Fruit fly (Drosophila melanogaster) whole organism, embryonic: ENCODE results near the gene Fdh.

Experiments
- Atf-2 ChIP-seq: fragments of 200-800 bp; sonication (Bioruptor generic); optimal IDR thresholded peaks from 2 replicates; lab custom pipeline; 2016; ENCODE audit warnings: missing biosample characterization, missing genetic modification characterization
- Atf3 ChIP-seq: fragments of 200-800 bp; sonication (Bioruptor generic); optimal IDR thresholded peaks from 3 replicates; lab custom pipeline; 2016; ENCODE audit warnings: missing biosample characterization, missing genetic modification characterization
- CG11696 ChIP-seq: fragments of 200-800 bp; sonication (Bioruptor generic); IDR thresholded peaks from 2 replicates; pipeline ENCODE4 v1.3.6; 2022; ENCODE audit warnings: missing biosample characterization, missing genetic modification characterization
- CG12744 ChIP-seq: fragments of 200-800 bp; sonication (Bioruptor generic); optimal IDR thresholded peaks from 2 replicates; lab custom pipeline; 2016; ENCODE audit warnings: missing biosample characterization, missing genetic modification characterization
- CG13775 ChIP-seq: fragments of 200-800 bp; sonication (Bioruptor generic); optimal IDR thresholded peaks from 3 replicates; lab custom pipeline; 2017; ENCODE audit warnings: missing biosample characterization, mild to moderate bottlenecking, missing genetic modification characterization
- CG1529 ChIP-seq: fragments of 200-800 bp; sonication (Bioruptor generic); optimal IDR thresholded peaks from 3 replicates; lab custom pipeline; 2018; ENCODE audit warnings: missing biosample characterization, missing genetic modification characterization
- CG15696 ChIP-seq: fragments of 200-800 bp; sonication (Bioruptor generic); optimal IDR thresholded peaks from 2 replicates; lab custom pipeline; 2019; ENCODE audit warnings: missing biosample characterization, mild to moderate bottlenecking, missing genetic modification characterization, moderate library complexity
- CG17612 ChIP-seq: fragments of 200-800 bp; sonication (Bioruptor generic); IDR thresholded peaks from 2 replicates; pipeline ENCODE4 v1.3.6; 2022; ENCODE audit warnings: missing biosample characterization, missing genetic modification characterization
- CG18619 ChIP-seq: fragments of 200-800 bp; sonication (Bioruptor generic); optimal IDR thresholded peaks from 3 replicates; lab custom pipeline; 2017; ENCODE audit warnings: missing biosample characterization, mild to moderate bottlenecking, missing genetic modification characterization
- CG2712 ChIP-seq: fragments of 200-800 bp; optimal IDR thresholded peaks from 3 replicates; lab custom pipeline; 2019; ENCODE audit warnings: missing biosample characterization, mild to moderate bottlenecking, missing genetic modification characterization, moderate library complexity
- CG34376 ChIP-seq: fragments of 200-800 bp; sonication (Bioruptor generic); optimal IDR thresholded peaks from 2 replicates; lab custom pipeline; 2018; ENCODE audit warnings: missing biosample characterization, mild to moderate bottlenecking, missing genetic modification characterization
- CG3847 ChIP-seq: fragments of 200-800 bp; sonication (Bioruptor generic); IDR thresholded peaks from 2 replicates; pipeline ENCODE4 v1.3.6; 2022; ENCODE audit warnings: missing biosample characterization, missing genetic modification characterization
- CG42726 ChIP-seq: fragments of 200-800 bp; sonication (Bioruptor generic); IDR thresholded peaks from 2 replicates; pipeline ENCODE4 v1.3.6; 2022; ENCODE audit warnings: missing biosample characterization, missing genetic modification characterization; ENCODE audit not compliant: partially characterized antibody
- CG4617 ChIP-seq: fragments of 200-800 bp; sonication (Bioruptor generic); optimal IDR thresholded peaks from 3 replicates; lab custom pipeline; 2016; ENCODE audit warnings: missing biosample characterization, missing genetic modification characterization, borderline replicate concordance
- CG4707 ChIP-seq: fragments of 200-800 bp; sonication (Bioruptor generic); optimal IDR thresholded peaks from 2 replicates; lab custom pipeline; 2018; ENCODE audit warnings: missing biosample characterization, mild to moderate bottlenecking, missing genetic modification characterization, moderate library complexity
- CG4820 ChIP-seq: fragments of 200-800 bp; sonication (Bioruptor generic); optimal IDR thresholded peaks from 3 replicates; lab custom pipeline; 2016; ENCODE audit warnings: missing biosample characterization, missing genetic modification characterization
- CG5245 ChIP-seq: fragments of 200-800 bp; sonication (Bioruptor generic); optimal IDR thresholded peaks from 3 replicates; lab custom pipeline; 2016; ENCODE audit warnings: missing biosample characterization, missing genetic modification characterization
- CG6654 ChIP-seq: fragments of 200-800 bp; sonication (Bioruptor generic); optimal IDR thresholded peaks from 2 replicates; lab custom pipeline; 2017; ENCODE audit warnings: missing biosample characterization, mild to moderate bottlenecking, missing genetic modification characterization
- CHES-1-like ChIP-seq: fragments of 200-800 bp; sonication (Bioruptor generic); optimal IDR thresholded peaks from 2 replicates; lab custom pipeline; 2016; ENCODE audit warnings: missing biosample characterization, missing genetic modification characterization
- CTCF ChIP-seq: fragments of 200-800 bp; sonication (Bioruptor generic); optimal IDR thresholded peaks from 2 replicates; lab custom pipeline; 2017; ENCODE audit warnings: missing biosample characterization, mild to moderate bottlenecking, missing genetic modification characterization, moderate library complexity
- Dip2 ChIP-seq: fragments of 200-800 bp; sonication (Bioruptor generic); IDR thresholded peaks from 2 replicates; pipeline ENCODE4 v1.3.6; 2022; ENCODE audit warnings: missing biosample characterization, missing genetic modification characterization
- Doc3 ChIP-seq: fragments of 200-800 bp; sonication (Bioruptor generic); IDR thresholded peaks from 3 replicates; pipeline ENCODE4 v1.3.6; 2022; ENCODE audit warnings: missing biosample characterization, missing genetic modification characterization; ENCODE audit not compliant: partially characterized antibody
- Eip74EF ChIP-seq, 2 experiments: fragments of 200-800 bp in 1 of 2; fragments of >200 bp in 1 of 2; sonication (Bioruptor generic) in 1 of 2; optimal IDR thresholded peaks; 2 replicates each; lab custom pipeline; 2017 to 2019; ENCODE audit warnings: missing biosample characterization in 2 of 2, missing genetic modification characterization in 2 of 2, mild to moderate bottlenecking in 1 of 2, moderate library complexity in 1 of 2
- Gsc ChIP-seq: fragments of 200-800 bp; sonication (Bioruptor generic); IDR thresholded peaks from 2 replicates; pipeline ENCODE4 v1.3.6; 2022; ENCODE audit warnings: missing biosample characterization, missing genetic modification characterization
- Med ChIP-seq: fragments of 200-800 bp; sonication (Bioruptor generic); peaks from one replicate; lab custom pipeline; 2016; ENCODE audit warnings: missing biosample characterization, missing genetic modification characterization, mild to moderate bottlenecking, inconsistent platforms, moderate library complexity
- Mes4 ChIP-seq: fragments of 200-800 bp; sonication (Bioruptor generic); optimal IDR thresholded peaks from 2 replicates; lab custom pipeline; 2016; ENCODE audit warnings: missing biosample characterization, missing genetic modification characterization
- NC2α ChIP-seq: fragments of 200-800 bp; sonication (Bioruptor generic); optimal IDR thresholded peaks from 2 replicates; lab custom pipeline; 2016; ENCODE audit warnings: missing biosample characterization, missing genetic modification characterization
- Oli ChIP-seq: fragments of 200-800 bp; sonication (Bioruptor generic); optimal IDR thresholded peaks from 2 replicates; lab custom pipeline; 2018; ENCODE audit warnings: missing biosample characterization, mild to moderate bottlenecking, missing genetic modification characterization, moderate library complexity
- Side ChIP-seq: fragments of 200-800 bp; sonication (Bioruptor generic); optimal IDR thresholded peaks from 2 replicates; lab custom pipeline; 2016; ENCODE audit warnings: missing biosample characterization, missing genetic modification characterization
- Sin3A ChIP-seq: fragments of >200 bp; optimal IDR thresholded peaks from 2 replicates; lab custom pipeline; 2018
- Taf1 ChIP-seq: fragments of 200-800 bp; sonication (Bioruptor generic); IDR thresholded peaks from 2 replicates; pipeline ENCODE4 v1.3.6; 2022; ENCODE audit warnings: missing biosample characterization, missing genetic modification characterization
- Usf ChIP-seq: fragments of 200-800 bp; sonication (Bioruptor generic); optimal IDR thresholded peaks from 2 replicates; lab custom pipeline; 2017; ENCODE audit warnings: missing genotype, missing biosample characterization, missing genetic modification characterization
- aop ChIP-seq: fragments of 200-800 bp; sonication (Bioruptor generic); IDR thresholded peaks from 2 replicates; pipeline ENCODE4 v1.3.6; 2022; ENCODE audit warnings: missing biosample characterization, missing genetic modification characterization
- az2 ChIP-seq: fragments of 200-800 bp; sonication (Bioruptor generic); optimal IDR thresholded peaks from 3 replicates; lab custom pipeline; 2016; ENCODE audit warnings: missing biosample characterization, missing genetic modification characterization
- cato ChIP-seq: fragments of 200-800 bp; sonication (Bioruptor generic); optimal IDR thresholded peaks from 2 replicates; lab custom pipeline; 2016; ENCODE audit warnings: missing biosample characterization, missing genetic modification characterization, borderline replicate concordance
- fd3F ChIP-seq: fragments of 200-800 bp; sonication (Bioruptor generic); optimal IDR thresholded peaks from 2 replicates; lab custom pipeline; 2018; ENCODE audit warnings: missing biosample characterization, mild to moderate bottlenecking, missing genetic modification characterization, moderate library complexity
- fu2 ChIP-seq: fragments of 200-800 bp; sonication (Bioruptor generic); optimal IDR thresholded peaks from 2 replicates; lab custom pipeline; 2016; ENCODE audit warnings: missing biosample characterization, missing genetic modification characterization
- lab ChIP-seq: fragments of 200-800 bp; sonication (Bioruptor generic); optimal IDR thresholded peaks from 3 replicates; lab custom pipeline; 2017; ENCODE audit warnings: missing biosample characterization, missing genetic modification characterization, mild to moderate bottlenecking, moderate library complexity, missing genetic modification reagents
- mirr ChIP-seq: fragments of 200-800 bp; sonication (Bioruptor generic); optimal IDR thresholded peaks from 3 replicates; lab custom pipeline; 2018; ENCODE audit warnings: missing biosample characterization, mild to moderate bottlenecking, missing genetic modification characterization
- nau ChIP-seq: fragments of 200-800 bp; sonication (Bioruptor generic); optimal IDR thresholded peaks from 3 replicates; lab custom pipeline; 2017; ENCODE audit warnings: missing biosample characterization, mild to moderate bottlenecking, missing genetic modification characterization, missing genetic modification reagents
- org-1 ChIP-seq: fragments of 200-800 bp; sonication (Bioruptor generic); optimal IDR thresholded peaks from 2 replicates; lab custom pipeline; 2017; ENCODE audit warnings: missing biosample characterization, missing genetic modification characterization
- pan ChIP-seq, 4 experiments: fragments of >200 bp in 3 of 4; fragments of 200-800 bp in 1 of 4; sonication (Bioruptor generic) in 1 of 4; optimal IDR thresholded peaks in 3 of 4; IDR thresholded peaks in 1 of 4; 2 replicates each; pipeline versions ENCODE4 v1.3.6 to Lab custom; 2017 to 2022; ENCODE audit warnings: missing biosample characterization in 2 of 4, missing genetic modification characterization in 2 of 4, mixed read lengths in 1 of 4
- pros ChIP-seq: fragments of 200-800 bp; sonication (Bioruptor generic); optimal IDR thresholded peaks from 3 replicates; lab custom pipeline; 2019; ENCODE audit warnings: missing biosample characterization, mild to moderate bottlenecking, missing genetic modification characterization, moderate library complexity
- salm ChIP-seq: fragments of 200-800 bp; sonication (Bioruptor generic); optimal IDR thresholded peaks from 2 replicates; lab custom pipeline; 2018; ENCODE audit warnings: missing biosample characterization, mild to moderate bottlenecking, missing genetic modification characterization
- slp2 ChIP-seq: fragments of 200-800 bp; sonication (Bioruptor generic); optimal IDR thresholded peaks from 2 replicates; lab custom pipeline; 2016; ENCODE audit warnings: missing biosample characterization, missing genetic modification characterization
- sob ChIP-seq: fragments of 200-800 bp; sonication (Bioruptor generic); IDR thresholded peaks from 2 replicates; pipeline ENCODE4 v1.3.6; 2022; ENCODE audit warnings: missing biosample characterization, missing genetic modification characterization
- toy ChIP-seq: fragments of 200-800 bp; sonication (Bioruptor generic); IDR thresholded peaks from 2 replicates; pipeline ENCODE4 v1.3.6; 2022; ENCODE audit warnings: missing biosample characterization, missing genetic modification characterization
- ttk ChIP-seq: fragments of 200-800 bp; sonication (Bioruptor generic); IDR thresholded peaks from 2 replicates; pipeline ENCODE4 v2.1.2; 2022; ENCODE audit warnings: missing biosample characterization, missing genetic modification characterization
- vnd ChIP-seq: fragments of 200-800 bp; sonication (Bioruptor generic); IDR thresholded peaks from 3 replicates; pipeline ENCODE4 v1.3.6; 2022; ENCODE audit warnings: missing biosample characterization, missing genetic modification characterization; ENCODE audit not compliant: partially characterized antibody
- wek ChIP-seq: fragments of 200-800 bp; sonication (Bioruptor generic); optimal IDR thresholded peaks from 3 replicates; lab custom pipeline; 2018; ENCODE audit warnings: missing biosample characterization, mild to moderate bottlenecking, missing genetic modification characterization, moderate library complexity

The Fdh gene

dm6 chr3R:10850636-10851035, 21.5 kb downstream of the Fdh start (continued):
- no peak for TF ChIP-seq toy
- TF ChIP-seq pros: no peak
- no peak for TF ChIP-seq CG34376 (GFP tag; lab: Kevin White, UChicago)
- TF ChIP-seq slp2 (GFP tag; lab: Kevin White, UChicago): no peak
- no peak for TF ChIP-seq CG11696 (GFP tag; lab: Robert Waterston, UW)
- peak; percentile 77 for TF ChIP-seq Med (GFP tag; lab: Kevin White, UChicago)
- TF ChIP-seq aop (GFP tag; lab: Robert Waterston, UW): no peak
- no peak for TF ChIP-seq fu2 (GFP tag; lab: Kevin White, UChicago)
- TF ChIP-seq CG4820 (GFP tag; lab: Kevin White, UChicago): no peak
- no peak for TF ChIP-seq org-1 (GFP tag; lab: Kevin White, UChicago)
- no peak for TF ChIP-seq pan (optimal IDR thresholded peaks at IDR 0.05; lab: Kevin White, UChicago)
- no peak for TF ChIP-seq pan (GFP tag; optimal IDR thresholded peaks at IDR 0.05 in 1 of 2, IDR thresholded peaks at IDR 0.05 in 1 of 2)
- TF ChIP-seq Side (GFP tag; lab: Kevin White, UChicago): no peak
- TF ChIP-seq Atf3 (GFP tag; lab: Kevin White, UChicago): no peak
- no peak for TF ChIP-seq Doc3 (GFP tag; lab: Robert Waterston, UW)
- TF ChIP-seq vnd (GFP tag; lab: Robert Waterston, UW): no peak
- no peak for TF ChIP-seq CG6654 (GFP tag; lab: Kevin White, UChicago)
- no peak for TF ChIP-seq Sin3A

- TF ChIP-seq CG2712 (peak; percentile 99), mirr (GFP tag; lab: Kevin White, UChicago) (peak; percentile 23), CG4617 (GFP tag; lab: Kevin White, UChicago) (peak; percentile 67), CG1529 (GFP tag; lab: Kevin White, UChicago) (peak; percentile 90), Usf (GFP tag; lab: Kevin White, UChicago) (peak; percentile 89), Eip74EF (GFP tag; optimal IDR thresholded peaks at IDR 0.05; lab: Kevin White, UChicago) (peak in 1 of 2 experiments; percentile 94), Gsc (GFP tag; lab: Robert Waterston, UW) (peak; percentile 21; the same call in 1 of the 2 replicates), Atf-2 (GFP tag; lab: Kevin White, UChicago) (peak; percentile 58), cato (GFP tag; lab: Kevin White, UChicago) (peak; percentile 84), NC2α (GFP tag; lab: Kevin White, UChicago) (peak; percentile 15), sob (peak; percentile 95), CG3847 (GFP tag; lab: Robert Waterston, UW) (peak; percentile 87), CG4707 (GFP tag; lab: Kevin White, UChicago) (peak; percentile 79), az2 (GFP tag; lab: Kevin White, UChicago) (peak; percentile 96), CG12744 (GFP tag; lab: Kevin White, UChicago) (peak; percentile 43), salm (tag; lab: Kevin White, UChicago) (peak; percentile 83), CG42726 (GFP tag; lab: Robert Waterston, UW) (peak; percentile 58; the same call in 1 of the 2 replicates), nau (GFP tag; lab: Kevin White, UChicago) (no peak), fd3F (GFP tag; lab: Kevin White, UChicago) (peak; percentile 90), CTCF (peak; percentile 67), CHES-1-like (GFP tag; lab: Kevin White, UChicago) (peak; percentile 49), pan (optimal IDR thresholded peaks at IDR 0.05; lab: Kevin White, UChicago) (no peak), pan (GFP tag; optimal IDR thresholded peaks at IDR 0.05 in 1 of 2, IDR thresholded peaks at IDR 0.05 in 1 of 2) (peak in 1 of 2 experiments; percentile 93), CG5245 (GFP tag; lab: Kevin White, UChicago) (peak; percentile 86), Oli (tag; lab: Kevin White, UChicago) (peak; percentile 95), CG18619 (GFP tag; lab: Kevin White, UChicago) (peak; percentile 93), Taf1 (GFP tag; lab: Robert Waterston, UW) (peak; percentile 84), wek (peak; percentile 12), CG17612 (GFP tag; lab: Robert Waterston, UW) (peak; percentile 81), CG13775 (peak; percentile 94), lab (peak; percentile 98), Mes4 (GFP tag; lab: Kevin White, UChicago) (peak; percentile 61), Dip2 (no peak), ttk (peak; percentile 88), CG15696 (tag; lab: Kevin White, UChicago) (peak; percentile 94)
Measured at dm6 chr3R:10849515-10849973, 22.6 kb downstream of the Fdh start, which contains the start of gene CG42394. TSS of gene CG42394 (plus strand) at chr3R:10849825.
